Fruit fly (Drosophila melanogaster): Measurements from ENCODE around the gene Axn.

Axn gene

DNA sequence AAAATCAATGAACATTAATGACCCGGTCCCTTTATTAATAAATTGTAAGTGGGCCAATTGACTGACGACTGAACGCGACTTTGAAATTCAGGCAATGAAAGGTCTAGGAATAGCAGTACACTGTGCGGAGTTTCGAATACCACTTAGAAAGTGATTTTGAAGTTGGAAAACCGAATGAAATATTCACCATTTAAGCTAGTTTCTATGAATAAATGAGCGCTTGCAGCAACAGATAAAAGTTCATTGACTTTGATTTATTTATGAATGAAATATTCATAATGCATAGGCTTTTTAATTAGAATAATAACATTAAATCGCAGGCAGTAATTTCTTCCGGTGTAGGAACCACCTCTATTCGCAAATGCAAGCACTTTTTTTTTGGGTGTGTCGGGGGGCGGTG is 1.6 kb upstream of the Axn start (continued):
- TF ChIP-seq CG14965 (GFP tag; optimal IDR thresholded peaks at IDR 0.05; ENCODE audit: borderline replicate concordance) (no peak), CG1233 (GFP tag; optimal IDR thresholded peaks at IDR 0.05) (no peak), CHES-1-like (GFP tag; optimal IDR thresholded peaks at IDR 0.05) (no peak), Drgx (GFP tag; IDR thresholded peaks at IDR 0.05) (peak; percentile 65), CG7745 (tag; optimal IDR thresholded peaks at IDR 0.05) (no peak), gro (GFP tag; optimal IDR thresholded peaks at IDR 0.05) (no peak), repo (GFP tag; optimal IDR thresholded peaks at IDR 0.05) (no peak), dmrt11E (tag; optimal IDR thresholded peaks at IDR 0.05) (peak; percentile 1), chn (GFP tag; optimal IDR thresholded peaks at IDR 0.05) (no peak), CG2199 (GFP tag; IDR thresholded peaks at IDR 0.05) (no peak), CG31441 (GFP tag; IDR thresholded peaks at IDR 0.05) (peak; percentile 24; the same call in 1 of the 2 replicates), ac (GFP tag; optimal IDR thresholded peaks at IDR 0.05) (no peak), CG11696 (GFP tag; IDR thresholded peaks at IDR 0.05) (no peak), CG8089 (GFP tag; optimal IDR thresholded peaks at IDR 0.05) (no peak), HLHmδ (GFP tag; optimal IDR thresholded peaks at IDR 0.05) (no peak), ara (GFP tag; IDR thresholded peaks at IDR 0.05) (peak; percentile 39; the same call in 1 of the 2 replicates), NfI (GFP tag; optimal IDR thresholded peaks at IDR 0.05) (no peak), sisA (GFP tag; IDR thresholded peaks at IDR 0.05) (peak; percentile 29; the same call in 1 of the 2 replicates), bsh (GFP tag; optimal IDR thresholded peaks at IDR 0.05) (peak in 1 of 2 experiments; percentile 29), CG14014 (GFP tag; IDR thresholded peaks at IDR 0.05) (0 out of 2 replicates have a peak, but pooled peaks have one; percentile 27), az2 (GFP tag; optimal IDR thresholded peaks at IDR 0.05) (peak; percentile 3), lab (GFP tag; optimal IDR thresholded peaks at IDR 0.05) (peak; percentile 13), Sox100B (GFP tag; optimal IDR thresholded peaks at IDR 0.05) (no peak), Hmx (GFP tag; optimal IDR thresholded peaks at IDR 0.05) (no peak), da (GFP tag; optimal IDR thresholded peaks at IDR 0.05) (no peak), CG12299 (tag; optimal IDR thresholded peaks at IDR 0.05) (no peak), CG18764 (GFP tag; optimal IDR thresholded peaks at IDR 0.05) (no peak), unpg (GFP tag; optimal IDR thresholded peaks at IDR 0.05) (peak; percentile 33), CG2202 (tag; optimal IDR thresholded peaks at IDR 0.05) (no peak), Usf (GFP tag; optimal IDR thresholded peaks at IDR 0.05) (no peak), tna (GFP tag; IDR thresholded peaks at IDR 0.05; ENCODE audit: partially characterized antibody) (no peak), Xrp1 (GFP tag; IDR thresholded peaks at IDR 0.05) (peak; percentile 48; the same call in 1 of the 2 replicates), CG12071 (GFP tag; optimal IDR thresholded peaks at IDR 0.05) (no peak), CG7839 (tag; optimal IDR thresholded peaks at IDR 0.05) (peak; percentile 22), en (GFP tag; optimal IDR thresholded peaks at IDR 0.05) (no peak), CG34224 (GFP tag; IDR thresholded peaks at IDR 0.05; ENCODE audit: partially characterized antibody) (no peak), H15 (GFP tag; IDR thresholded peaks at IDR 0.05) (no peak), Awh (GFP tag; IDR thresholded peaks at IDR 0.05) (0 out of 2 replicates have a peak, but pooled peaks have one; percentile 46), CG43689 (GFP tag; IDR thresholded peaks at IDR 0.05) (no peak), usp (GFP tag; optimal IDR thresholded peaks at IDR 0.05) (no peak), Trl (optimal IDR thresholded peaks at IDR 0.05) (no peak), Trl (GFP tag; optimal IDR thresholded peaks at IDR 0.05) (no peak), ftz-f1 (GFP tag; optimal IDR thresholded peaks at IDR 0.05) (no peak)

Data from whole organism, embryonic.